Worm (Caenorhabditis elegans) whole organism, midembryonic: Measurements from ENCODE around the gene B0250.5.

Source experiments
- med-1 ChIP-seq: sonication (generic microtip); optimal IDR thresholded peaks from 2 replicates; lab custom pipeline; 2017; ENCODE audit warnings: missing genetic modification characterization, mild to moderate bottlenecking, missing compliant biosample characterization, antibody characterized with exemption, missing genetic modification reagents; ENCODE audit not compliant: insufficient read depth
- ref-1 ChIP-seq: fragments of 200-800 bp; sonication (Bioruptor generic); conservative IDR thresholded peaks from 2 replicates; pipeline ENCODE4 v1.3.6; 2022; ENCODE audit warnings: missing genetic modification reagents, missing genetic modification characterization, missing compliant biosample characterization
- tab-1 ChIP-seq: fragments of 200-800 bp; sonication (Bioruptor generic); IDR thresholded peaks from 2 replicates; pipeline ENCODE4 v1.3.6; 2022; ENCODE audit warnings: missing genetic modification characterization, missing compliant biosample characterization
- ztf-23 ChIP-seq: fragments of 200-800 bp; sonication (Bioruptor generic); IDR thresholded peaks from 2 replicates; pipeline ENCODE4 v1.3.6; 2022; ENCODE audit warnings: missing genetic modification reagents, missing genetic modification characterization, missing compliant biosample characterization

DNA sequence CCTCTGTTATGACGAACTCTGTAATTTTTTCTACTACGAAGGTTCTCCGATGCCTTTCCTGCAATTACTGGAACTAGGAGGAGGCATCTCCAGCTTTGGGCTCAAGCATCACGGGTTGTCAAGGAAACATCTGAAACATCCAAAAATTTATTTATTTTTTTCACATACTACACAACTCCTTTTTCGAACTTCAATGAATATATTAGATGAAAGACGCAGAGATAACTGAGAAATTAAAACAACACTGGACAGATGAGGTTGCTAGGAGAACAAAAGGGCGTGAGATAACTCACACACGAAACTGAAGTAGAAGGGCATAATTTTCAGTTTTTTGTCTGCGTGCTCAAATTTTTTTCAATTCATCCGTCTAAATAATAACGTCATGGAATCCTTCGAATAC, 33.8 kb downstream of the B0250.5 start, which contains the start of gene Y38H6C.13:
- no peak for TF ChIP-seq med-1 (GFP tag; lab: Kevin White, UChicago)
- no peak for TF ChIP-seq tab-1 (GFP tag; lab: Robert Waterston, UW)
- no peak for TF ChIP-seq ref-1 (GFP tag; lab: Robert Waterston, UW)
- TF ChIP-seq ztf-23 (GFP tag; lab: Robert Waterston, UW), result no peak
